Fruit fly (Drosophila melanogaster): ENCODE data around the gene Osi8.

The Osi8 gene

DNA sequence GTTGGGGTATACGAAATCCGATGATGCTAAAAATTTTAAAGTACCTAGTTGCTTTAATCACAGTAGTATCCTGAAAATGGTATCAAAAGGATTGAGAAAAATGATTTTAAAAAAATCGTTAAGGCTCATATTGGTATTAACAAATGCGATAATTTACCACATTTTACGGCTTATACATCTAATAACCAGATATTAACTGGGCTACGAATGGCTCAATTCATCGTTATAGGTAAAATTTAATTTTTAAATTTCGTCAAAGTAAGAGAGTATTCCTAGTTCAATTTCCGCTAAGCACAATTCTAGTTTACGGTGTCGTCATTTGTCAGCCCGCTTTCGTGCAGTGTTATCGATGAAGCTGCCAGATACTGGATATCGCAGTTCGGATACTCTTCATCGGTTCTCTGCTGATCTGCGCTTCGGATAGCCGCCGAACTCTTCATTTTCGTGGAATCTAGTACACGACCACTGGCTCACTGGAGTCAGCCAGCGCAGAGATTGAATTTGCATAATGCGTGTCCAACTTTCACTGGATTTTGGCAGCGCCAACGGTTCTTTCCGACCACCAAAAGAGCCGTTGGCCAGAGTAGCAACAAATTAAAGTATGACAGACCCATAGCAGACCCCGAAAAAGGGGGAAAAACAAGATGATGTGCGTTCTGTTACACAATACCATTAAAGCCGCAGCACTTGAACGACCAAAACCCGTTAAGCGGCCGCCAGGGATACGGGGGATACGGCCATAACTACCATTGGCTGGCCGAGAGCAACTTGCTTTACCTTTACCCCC, 25.7 kb upstream of the Osi8 start (continued):
- TF ChIP-seq Kr (GFP tag; optimal IDR thresholded peaks at IDR 0.05) (no peak), toy (GFP tag; IDR thresholded peaks at IDR 0.05) (no peak), insv (GFP tag; optimal IDR thresholded peaks at IDR 0.05) (no peak), fd3F (GFP tag; optimal IDR thresholded peaks at IDR 0.05) (no peak), chn (GFP tag; optimal IDR thresholded peaks at IDR 0.05) (no peak), fd102C (GFP tag; optimal IDR thresholded peaks at IDR 0.05) (no peak), CG3838 (GFP tag; optimal IDR thresholded peaks at IDR 0.05) (no peak), Awh (GFP tag; IDR thresholded peaks at IDR 0.05) (no peak), Hr51 (GFP tag; optimal IDR thresholded peaks at IDR 0.05) (no peak), onecut (GFP tag; IDR thresholded peaks at IDR 0.05) (no peak), CG16779 (GFP tag; IDR thresholded peaks at IDR 0.05) (no peak), vvl (GFP tag; IDR thresholded peaks at IDR 0.05) (no peak), CG17359 (tag; optimal IDR thresholded peaks at IDR 0.05) (peak; percentile 25), esg (GFP tag; conservative IDR thresholded peaks at IDR 0.05) (no peak), Sox102F (GFP tag; optimal IDR thresholded peaks at IDR 0.05) (peak; percentile 59), CoRest (tag; optimal IDR thresholded peaks at IDR 0.05) (peak; percentile 25), Mad (GFP tag; optimal IDR thresholded peaks at IDR 0.05) (no peak), inv (GFP tag; IDR thresholded peaks at IDR 0.05; ENCODE audit: partially characterized antibody) (no peak), nerfin-1 (tag; optimal IDR thresholded peaks at IDR 0.05) (no peak), eve (GFP tag; optimal IDR thresholded peaks at IDR 0.05) (peak in 1 of 2 experiments; percentile 40), gt (GFP tag; IDR thresholded peaks at IDR 0.05) (no peak), btn (GFP tag; optimal IDR thresholded peaks at IDR 0.05) (no peak), Atf3 (GFP tag; optimal IDR thresholded peaks at IDR 0.05) (no peak), CG7271 (tag; optimal IDR thresholded peaks at IDR 0.05) (no peak), mam (GFP tag; optimal IDR thresholded peaks at IDR 0.05) (no peak), Fer3 (tag; optimal IDR thresholded peaks at IDR 0.05) (no peak), CG10321 (GFP tag; IDR thresholded peaks at IDR 0.05) (no peak), sob (GFP tag; IDR thresholded peaks at IDR 0.05) (no peak), Dp (GFP tag; optimal IDR thresholded peaks at IDR 0.05) (no peak), CG9727 (GFP tag; optimal IDR thresholded peaks at IDR 0.05) (no peak), Blimp-1 (GFP tag; optimal IDR thresholded peaks at IDR 0.05) (peak; percentile 85), fu2 (GFP tag; optimal IDR thresholded peaks at IDR 0.05) (no peak), CG12769 (tag; optimal IDR thresholded peaks at IDR 0.05) (no peak), CG11696 (GFP tag; IDR thresholded peaks at IDR 0.05) (no peak), luna (GFP tag; optimal IDR thresholded peaks at IDR 0.05) (no peak), CG31224 (GFP tag; IDR thresholded peaks at IDR 0.05) (no peak), CG1602 (GFP tag; optimal IDR thresholded peaks at IDR 0.05) (no peak), B-H1 (GFP tag; IDR thresholded peaks at IDR 0.05) (no peak), trh (GFP tag; optimal IDR thresholded peaks at IDR 0.05) (no peak), CG5180 (GFP tag; optimal IDR thresholded peaks at IDR 0.05) (no peak), stwl (tag; optimal IDR thresholded peaks at IDR 0.05) (no peak), dmrt99B (tag; optimal IDR thresholded peaks at IDR 0.05) (peak; percentile 45), bigmax (GFP tag; optimal IDR thresholded peaks at IDR 0.05) (no peak), CG34224 (GFP tag; IDR thresholded peaks at IDR 0.05; ENCODE audit: partially characterized antibody) (no peak), CG15601 (tag; optimal IDR thresholded peaks at IDR 0.05) (peak; percentile 62), caup (GFP tag; optimal IDR thresholded peaks at IDR 0.05; ENCODE audit: severe bottlenecking) (no peak), Hr3 (GFP tag; optimal IDR thresholded peaks at IDR 0.05) (no peak), unc-4 (GFP tag; IDR thresholded peaks at IDR 0.05; ENCODE audit: partially characterized antibody) (no peak), zf30C (GFP tag; optimal IDR thresholded peaks at IDR 0.05) (no peak)
